Worm (Caenorhabditis elegans) whole organism, late embryonic: ENCODE data around the gene pcp-5.

Source experiments
- T23F11.4 ChIP-seq: fragments of 200-800 bp; sonication (Bioruptor generic); optimal IDR thresholded peaks from 2 replicates; lab custom pipeline; 2018; ENCODE audit warnings: mild to moderate bottlenecking, missing genetic modification characterization, missing compliant biosample characterization
- ahr-1 ChIP-seq: sonication (generic microtip); optimal IDR thresholded peaks from 2 replicates; lab custom pipeline; 2016; ENCODE audit warnings: missing genetic modification characterization, missing compliant biosample characterization
- ama-1 ChIP-seq: fragments of 150-350 bp; optimal IDR thresholded peaks from 2 replicates; lab custom pipeline; 2014
- ceh-31 ChIP-seq: sonication (generic microtip); optimal IDR thresholded peaks from 2 replicates; lab custom pipeline; 2016; ENCODE audit warnings: missing genetic modification characterization, missing compliant biosample characterization
- dve-1 ChIP-seq: sonication (generic microtip); optimal IDR thresholded peaks from 2 replicates; lab custom pipeline; 2017; ENCODE audit warnings: antibody characterized with exemption, mild to moderate bottlenecking, missing genetic modification characterization, missing compliant biosample characterization
- madf-2 ChIP-seq: sonication (generic microtip); optimal IDR thresholded peaks from 2 replicates; lab custom pipeline; 2017; ENCODE audit warnings: missing genetic modification characterization, missing compliant biosample characterization
- nfya-1 ChIP-seq: sonication (generic microtip); optimal IDR thresholded peaks from 2 replicates; lab custom pipeline; 2017; ENCODE audit warnings: missing genetic modification characterization, mild to moderate bottlenecking, missing compliant biosample characterization, antibody characterized with exemption, moderate library complexity
- pha-4 ChIP-seq: fragments of 150-350 bp; optimal IDR thresholded peaks from 2 replicates; lab custom pipeline; 2018; ENCODE audit warnings: missing biosample characterization, missing genetic modification reagents, missing genetic modification characterization
- pqm-1 ChIP-seq: sonication (generic microtip); optimal IDR thresholded peaks from 2 replicates; lab custom pipeline; 2016; ENCODE audit warnings: missing genetic modification characterization, missing compliant biosample characterization
- sox-2 ChIP-seq: fragments of 200-800 bp; sonication (Bioruptor generic); IDR thresholded peaks from 2 replicates; pipeline ENCODE4 v1.3.6; 2022; ENCODE audit warnings: missing genetic modification reagents, missing genetic modification characterization, missing compliant biosample characterization
- unc-86 ChIP-seq: sonication (generic microtip); optimal IDR thresholded peaks from 2 replicates; lab custom pipeline; 2016; ENCODE audit warnings: missing genetic modification characterization, missing compliant biosample characterization
- zip-5 ChIP-seq: sonication (generic microtip); optimal IDR thresholded peaks from 2 replicates; lab custom pipeline; 2016; ENCODE audit warnings: missing genetic modification characterization, missing compliant biosample characterization

DNA sequence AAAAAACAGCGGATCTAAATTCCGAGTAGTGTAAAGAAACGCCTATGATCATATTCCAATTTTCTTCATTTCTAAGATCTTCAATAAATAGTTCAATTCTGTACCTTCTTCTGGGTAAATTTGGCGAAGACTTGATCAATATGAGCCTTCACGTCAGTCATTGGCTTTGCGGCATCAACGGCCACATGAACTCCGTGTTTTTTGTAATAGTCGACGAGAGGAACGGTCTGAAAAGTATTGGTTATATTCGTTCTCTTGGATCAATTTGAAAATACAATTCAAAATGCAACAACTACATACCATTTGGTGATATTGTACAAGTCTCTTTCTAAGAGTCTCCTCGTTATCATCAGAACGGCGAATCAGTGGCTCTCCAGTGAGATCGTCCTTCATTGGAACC, 43.0 kb upstream of the pcp-5 start:
- TF ChIP-seq ahr-1 (tag; lab: Kevin White, UChicago), result no peak
- TF ChIP-seq ceh-31, result no peak
- TF ChIP-seq pha-4, result no peak
- no peak for TF ChIP-seq T23F11.4
- no peak for TF ChIP-seq ama-1 (lab: Kevin White, UChicago)
- no peak for TF ChIP-seq unc-86 (tag; lab: Kevin White, UChicago)
- TF ChIP-seq dve-1, result no peak
- no peak for TF ChIP-seq zip-5 (tag; lab: Kevin White, UChicago)
- no peak for TF ChIP-seq nfya-1
- no peak for TF ChIP-seq pqm-1 (tag; lab: Kevin White, UChicago)
- TF ChIP-seq madf-2 (tag; lab: Kevin White, UChicago), result no peak
- TF ChIP-seq sox-2 (GFP tag; lab: Robert Waterston, UW), result no peak
